Fruit fly (Drosophila melanogaster): Measurements from ENCODE around the gene naz.

DNA sequence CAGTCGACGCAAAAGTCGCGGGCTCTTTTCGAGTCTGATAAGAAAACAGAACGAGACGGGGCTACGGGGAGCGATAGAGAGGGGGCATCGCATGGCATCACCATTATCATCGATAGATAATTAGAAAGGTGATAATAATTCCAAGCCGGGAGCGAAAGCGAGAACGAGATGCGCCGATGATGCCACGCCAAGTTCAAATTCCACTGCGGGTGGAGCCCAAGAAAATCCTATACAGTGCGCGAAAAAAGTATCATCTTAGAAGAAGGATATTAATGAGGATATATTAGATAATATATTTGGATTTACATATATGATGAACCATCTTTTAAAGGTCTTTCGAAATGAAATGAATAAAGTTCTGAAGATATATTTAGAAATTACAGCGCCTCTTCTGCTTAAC, 16.0 kb downstream of the naz start:
- TF ChIP-seq Dfd (GFP tag; optimal IDR thresholded peaks at IDR 0.05): no peak
- no peak for TF ChIP-seq lola (GFP tag; optimal IDR thresholded peaks at IDR 0.05)
- TF ChIP-seq h (GFP tag; optimal IDR thresholded peaks at IDR 0.05): no peak
- TF ChIP-seq woc (GFP tag; optimal IDR thresholded peaks at IDR 0.05): no peak
- no peak for TF ChIP-seq usp (GFP tag; optimal IDR thresholded peaks at IDR 0.05)
- TF ChIP-seq CG32264 (GFP tag; optimal IDR thresholded peaks at IDR 0.05): no peak
- TF ChIP-seq OdsH (GFP tag; optimal IDR thresholded peaks at IDR 0.05): no peak
- no peak for TF ChIP-seq psq (GFP tag; optimal IDR thresholded peaks at IDR 0.05)
- TF ChIP-seq Jra (GFP tag; optimal IDR thresholded peaks at IDR 0.05): no peak
- no peak for TF ChIP-seq pan (optimal IDR thresholded peaks at IDR 0.05)
- no peak for TF ChIP-seq Hnf4 (GFP tag; optimal IDR thresholded peaks at IDR 0.05)
- no peak for TF ChIP-seq Sp1 (GFP tag; optimal IDR thresholded peaks at IDR 0.05)
